Worm (Caenorhabditis elegans) whole organism, L3 larva: ENCODE measurements around the gene Y75B8A.37.

Experiments used
- R02D3.7 ChIP-seq: fragments of 150-350 bp; optimal IDR thresholded peaks from 2 replicates; lab custom pipeline; 2014; ENCODE audit warnings: missing biosample characterization, missing genetic modification characterization
- ZK546.5 ChIP-seq: sonication (generic microtip); optimal IDR thresholded peaks from 2 replicates; lab custom pipeline; 2017; ENCODE audit warnings: missing biosample characterization, missing genetic modification characterization
- aly-2 ChIP-seq: fragments of 150-350 bp; optimal IDR thresholded peaks from 2 replicates; lab custom pipeline; 2014; ENCODE audit warnings: missing biosample characterization, missing genetic modification characterization
- ama-1 ChIP-seq: fragments of 150-350 bp; optimal IDR thresholded peaks from 2 replicates; lab custom pipeline; 2018
- ceh-16 ChIP-seq: sonication (generic microtip); optimal IDR thresholded peaks from 2 replicates; lab custom pipeline; 2017; ENCODE audit warnings: missing biosample characterization, missing genetic modification characterization
- ceh-28 ChIP-seq: fragments of 150-350 bp; optimal IDR thresholded peaks from 2 replicates; lab custom pipeline; 2014; ENCODE audit warnings: missing biosample characterization, missing genetic modification reagents, missing genetic modification characterization
- ceh-82 ChIP-seq: fragments of 150-350 bp; optimal IDR thresholded peaks from 2 replicates; lab custom pipeline; 2014; ENCODE audit warnings: missing biosample characterization, missing genetic modification characterization
- ceh-9 ChIP-seq: sonication (generic microtip); optimal IDR thresholded peaks from 2 replicates; lab custom pipeline; 2018; ENCODE audit warnings: missing biosample characterization, missing genetic modification characterization
- daf-12 ChIP-seq: fragments of 150-350 bp; optimal IDR thresholded peaks from 2 replicates; lab custom pipeline; 2014; ENCODE audit warnings: missing biosample characterization, missing genetic modification reagents, missing genetic modification characterization
- egl-27 ChIP-seq: sonication (generic microtip); optimal IDR thresholded peaks from 4 replicates; lab custom pipeline; 2017; ENCODE audit warnings: missing biosample characterization, missing genetic modification reagents, missing genetic modification characterization
- egl-5 ChIP-seq: fragments of 150-350 bp; optimal IDR thresholded peaks from 2 replicates; lab custom pipeline; 2017; ENCODE audit warnings: missing biosample characterization, missing genetic modification reagents, missing genetic modification characterization, inconsistent platforms
- elt-1 ChIP-seq: fragments of 150-350 bp; optimal IDR thresholded peaks from 2 replicates; lab custom pipeline; 2014; ENCODE audit warnings: missing biosample characterization, missing genetic modification characterization
- elt-2 ChIP-seq: sonication (generic microtip); optimal IDR thresholded peaks from 2 replicates; lab custom pipeline; 2016; ENCODE audit warnings: missing genetic modification reagents, mild to moderate bottlenecking, missing genetic modification characterization, missing compliant biosample characterization
- elt-3 ChIP-seq, 3 experiments: fragments of 150-350 bp in 1 of 3; sonication (generic microtip) in 2 of 3; optimal IDR thresholded peaks; 2 replicates in 2 of 3; 4 replicates in 1 of 3; lab custom pipeline; 2014 to 2017; ENCODE audit warnings: missing biosample characterization in 3 of 3, missing genetic modification characterization in 3 of 3
- eor-1 ChIP-seq, 2 experiments: fragments of 150-350 bp; optimal IDR thresholded peaks; 2 replicates each; lab custom pipeline; 2014 to 2018; ENCODE audit warnings: missing biosample characterization in 2 of 2, missing genetic modification characterization in 2 of 2
- fkh-10 ChIP-seq: sonication (generic microtip); optimal IDR thresholded peaks from 2 replicates; lab custom pipeline; 2017; ENCODE audit warnings: missing biosample characterization, missing genetic modification reagents, missing genetic modification characterization
- fkh-2 ChIP-seq: fragments of 150-350 bp; optimal IDR thresholded peaks from 2 replicates; lab custom pipeline; 2014; ENCODE audit warnings: missing biosample characterization, missing genetic modification reagents, missing genetic modification characterization
- fos-1 ChIP-seq: fragments of 150-350 bp; optimal IDR thresholded peaks from 2 replicates; lab custom pipeline; 2014; ENCODE audit warnings: missing biosample characterization, missing genetic modification characterization
- hmg-11 ChIP-seq: sonication (generic microtip); optimal IDR thresholded peaks from 2 replicates; lab custom pipeline; 2016; ENCODE audit warnings: missing genetic modification characterization, missing compliant biosample characterization
- jun-1 ChIP-seq: fragments of 150-350 bp; optimal IDR thresholded peaks from 2 replicates; lab custom pipeline; 2014; ENCODE audit warnings: missing biosample characterization, missing genetic modification reagents, missing genetic modification characterization
- lin-15B ChIP-seq: fragments of 150-350 bp; optimal IDR thresholded peaks from 2 replicates; lab custom pipeline; 2014; ENCODE audit warnings: missing biosample characterization, missing genetic modification characterization
- lin-39 ChIP-seq: fragments of 150-350 bp; optimal IDR thresholded peaks from 2 replicates; lab custom pipeline; 2018; ENCODE audit warnings: missing biosample characterization, missing genetic modification reagents, missing genetic modification characterization
- lsy-12 ChIP-seq: sonication (generic microtip); optimal IDR thresholded peaks from 2 replicates; lab custom pipeline; 2016; ENCODE audit warnings: mild to moderate bottlenecking, missing genetic modification characterization, missing compliant biosample characterization
- mdl-1 ChIP-seq: fragments of 150-350 bp; optimal IDR thresholded peaks from 2 replicates; lab custom pipeline; 2014; ENCODE audit warnings: missing biosample characterization, missing genetic modification characterization
- mml-1 ChIP-seq: fragments of 150-350 bp; sonication (generic microtip); optimal IDR thresholded peaks from 3 replicates; lab custom pipeline; 2014; ENCODE audit warnings: missing biosample characterization, missing genetic modification characterization
- nfya-1 ChIP-seq: sonication (generic microtip); optimal IDR thresholded peaks from 2 replicates; lab custom pipeline; 2017; ENCODE audit warnings: missing genetic modification characterization, mild to moderate bottlenecking, missing compliant biosample characterization, antibody characterized with exemption, moderate library complexity; ENCODE audit not compliant: insufficient read depth
- nhr-11 ChIP-seq: fragments of 150-350 bp; optimal IDR thresholded peaks from 2 replicates; lab custom pipeline; 2014; ENCODE audit warnings: missing biosample characterization, missing genetic modification characterization
- nhr-12 ChIP-seq: fragments of 150-350 bp; optimal IDR thresholded peaks from 2 replicates; lab custom pipeline; 2014; ENCODE audit warnings: missing biosample characterization, missing genetic modification characterization
- nhr-23 ChIP-seq: fragments of 150-350 bp; optimal IDR thresholded peaks from 2 replicates; lab custom pipeline; 2014; ENCODE audit warnings: missing biosample characterization, missing genetic modification reagents, missing genetic modification characterization
- nhr-237 ChIP-seq: fragments of 150-350 bp; optimal IDR thresholded peaks from 2 replicates; lab custom pipeline; 2014; ENCODE audit warnings: missing biosample characterization, missing genetic modification characterization
- nhr-25 ChIP-seq: sonication (generic microtip); optimal IDR thresholded peaks from 2 replicates; lab custom pipeline; 2017; ENCODE audit warnings: missing biosample characterization, missing genetic modification characterization
- nhr-28 ChIP-seq: fragments of 150-350 bp; optimal IDR thresholded peaks from 2 replicates; lab custom pipeline; 2014; ENCODE audit warnings: missing biosample characterization, missing genetic modification characterization
- nhr-43 ChIP-seq: sonication (generic microtip); optimal IDR thresholded peaks from 2 replicates; lab custom pipeline; 2016; ENCODE audit warnings: mild to moderate bottlenecking, missing genetic modification characterization, missing compliant biosample characterization; ENCODE audit not compliant: poor library complexity, severe bottlenecking
- nhr-67 ChIP-seq: fragments of 150-350 bp; optimal IDR thresholded peaks from 2 replicates; lab custom pipeline; 2014; ENCODE audit warnings: missing biosample characterization, missing genetic modification characterization
- nhr-76 ChIP-seq: fragments of 150-350 bp; sonication (generic microtip); optimal IDR thresholded peaks from 5 replicates; lab custom pipeline; 2014; ENCODE audit warnings: missing biosample characterization, missing genetic modification characterization
- nhr-77 ChIP-seq: fragments of 150-350 bp; optimal IDR thresholded peaks from 2 replicates; lab custom pipeline; 2014; ENCODE audit warnings: missing biosample characterization, missing genetic modification characterization
- pha-4 ChIP-seq: fragments of 150-350 bp; optimal IDR thresholded peaks from 2 replicates; lab custom pipeline; 2014; ENCODE audit warnings: missing biosample characterization, missing genetic modification reagents, missing genetic modification characterization
- pqm-1 ChIP-seq: fragments of 150-350 bp; optimal IDR thresholded peaks from 2 replicates; lab custom pipeline; 2017; ENCODE audit warnings: missing biosample characterization, missing genetic modification characterization, inconsistent platforms
- sea-2 ChIP-seq: fragments of 150-350 bp; sonication (generic microtip); optimal IDR thresholded peaks from 4 replicates; lab custom pipeline; 2014; ENCODE audit warnings: missing biosample characterization, missing genetic modification reagents, missing genetic modification characterization
- skn-1 ChIP-seq: fragments of 150-350 bp; optimal IDR thresholded peaks from 2 replicates; lab custom pipeline; 2014; ENCODE audit warnings: missing biosample characterization, missing genetic modification characterization
- snpc-4 ChIP-seq: fragments of 150-350 bp; optimal IDR thresholded peaks from 2 replicates; lab custom pipeline; 2014; ENCODE audit warnings: missing biosample characterization, missing genetic modification characterization
- tbx-2 ChIP-seq: sonication (generic microtip); optimal IDR thresholded peaks from 2 replicates; lab custom pipeline; 2016; ENCODE audit warnings: mild to moderate bottlenecking, missing genetic modification characterization, missing compliant biosample characterization
- unc-39 ChIP-seq: sonication (generic microtip); optimal IDR thresholded peaks from 4 replicates; lab custom pipeline; 2017; ENCODE audit warnings: missing biosample characterization, missing genetic modification characterization
- unc-62 ChIP-seq: fragments of 150-350 bp; sonication (generic microtip); optimal IDR thresholded peaks from 4 replicates; lab custom pipeline; 2014; ENCODE audit warnings: missing biosample characterization, missing genetic modification reagents, missing genetic modification characterization
- zag-1 ChIP-seq: fragments of 150-350 bp; optimal IDR thresholded peaks from 2 replicates; lab custom pipeline; 2014; ENCODE audit warnings: missing biosample characterization, missing genetic modification characterization
- ztf-11 ChIP-seq: fragments of 150-350 bp; optimal IDR thresholded peaks from 2 replicates; lab custom pipeline; 2014; ENCODE audit warnings: missing biosample characterization, missing genetic modification characterization
- ztf-4 ChIP-seq: fragments of 150-350 bp; optimal IDR thresholded peaks from 2 replicates; lab custom pipeline; 2014; ENCODE audit warnings: missing biosample characterization, missing genetic modification characterization

The Y75B8A.37 gene

ce11 chrIII:12333445-12333844 lies 18.2 kb downstream of the Y75B8A.37 start, which contains the start of gene zip-1:
Gene zip-1 (plus strand): TSS chrIII:12333745.
- TF ChIP-seq pha-4: no peak
- TF ChIP-seq elt-3 (tag; optimal IDR thresholded peaks at IDR 0.05; lab: Kevin White, UChicago): no peak
- TF ChIP-seq ama-1 (lab: Kevin White, UChicago): no peak
- TF ChIP-seq nhr-67 (tag; lab: Kevin White, UChicago): no peak
- TF ChIP-seq aly-2: no peak

- TF ChIP-seq nhr-76 (tag; lab: Kevin White, UChicago) (no peak), lin-39 (no peak), nfya-1 (tag; lab: Kevin White, UChicago) (peak; percentile 76), lin-15B (tag; lab: Kevin White, UChicago) (no peak), pqm-1 (tag; lab: Kevin White, UChicago) (no peak)
Measured at ce11 chrIII:12334268-12334667, 19.0 kb downstream of the Y75B8A.37 start.

- TF ChIP-seq ceh-9 (no peak), pqm-1 (tag; lab: Kevin White, UChicago) (peak; percentile 57), mml-1 (tag; lab: Kevin White, UChicago) (no peak), lsy-12 (tag; lab: Kevin White, UChicago) (no peak), nhr-23 (tag; lab: Kevin White, UChicago) (peak; percentile 47), nhr-12 (tag; lab: Kevin White, UChicago) (no peak), lin-15B (tag; lab: Kevin White, UChicago) (peak; percentile 64), elt-3 (tag; optimal IDR thresholded peaks at IDR 0.05; lab: Kevin White, UChicago) (no peak), ztf-11 (tag; lab: Kevin White, UChicago) (no peak), tbx-2 (tag; lab: Kevin White, UChicago) (no peak), nhr-67 (tag; lab: Kevin White, UChicago) (no peak), nhr-28 (tag; lab: Kevin White, UChicago) (no peak), nhr-43 (tag; lab: Kevin White, UChicago) (peak; percentile 45), ztf-4 (tag; lab: Kevin White, UChicago) (no peak), fos-1 (tag; lab: Kevin White, UChicago) (no peak), pha-4 (peak; percentile 93), mdl-1 (tag; lab: Kevin White, UChicago) (no peak), unc-39 (tag; lab: Kevin White, UChicago) (no peak), nhr-76 (tag; lab: Kevin White, UChicago) (no peak), egl-27 (no peak), ceh-28 (tag; lab: Kevin White, UChicago) (peak; percentile 43), lin-39 (no peak), nhr-237 (tag; lab: Kevin White, UChicago) (no peak), daf-12 (tag; lab: Kevin White, UChicago) (no peak), fkh-2 (tag; lab: Kevin White, UChicago) (no peak), hmg-11 (peak; percentile 84), elt-2 (peak; percentile 72), nhr-77 (no peak), unc-62 (GFP tag; lab: Kevin White, UChicago) (no peak), ama-1 (lab: Kevin White, UChicago) (no peak), elt-1 (peak; percentile 59), ZK546.5 (tag; lab: Kevin White, UChicago) (no peak), fkh-10 (no peak), zag-1 (tag; lab: Kevin White, UChicago) (no peak), nhr-11 (tag; lab: Kevin White, UChicago) (no peak), ceh-82 (tag; lab: Kevin White, UChicago) (no peak), skn-1 (tag; lab: Kevin White, UChicago) (no peak), nfya-1 (tag; lab: Kevin White, UChicago) (peak; percentile 89), aly-2 (no peak), ceh-16 (tag; lab: Kevin White, UChicago) (no peak), sea-2 (GFP tag; lab: Kevin White, UChicago) (no peak), snpc-4 (tag; lab: Kevin White, UChicago) (peak; percentile 38), R02D3.7 (peak; percentile 5), jun-1 (peak; percentile 85), eor-1 (tag; optimal IDR thresholded peaks at IDR 0.05; lab: Kevin White, UChicago) (no peak), egl-5 (tag; lab: Kevin White, UChicago) (peak; percentile 12), nhr-25 (tag; lab: Kevin White, UChicago) (peak; percentile 92)
Measured at ce11 chrIII:12335400-12335994, 20.2 kb downstream of the Y75B8A.37 start.
